Worm (Caenorhabditis elegans): ENCODE data around the gene CD4.8.

The CD4.8 gene

DNA sequence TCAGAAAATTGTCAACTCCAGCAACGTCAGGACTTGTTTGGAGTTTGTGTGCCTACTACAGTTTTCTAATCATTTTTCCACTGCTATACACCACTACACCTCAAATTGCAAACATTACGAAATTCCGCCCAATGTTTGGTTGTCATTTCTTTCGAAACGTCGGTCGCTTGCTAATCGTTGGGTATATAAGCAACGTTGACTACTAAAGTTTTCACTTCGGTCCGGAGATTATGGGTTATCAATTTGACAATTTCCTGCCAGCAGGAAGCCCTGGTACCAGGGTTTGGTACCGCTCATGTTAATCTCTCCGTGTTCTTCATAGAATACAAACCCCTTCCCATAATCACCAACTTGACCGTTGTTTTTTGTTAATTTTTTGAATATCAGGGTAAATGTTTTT lies 25.2 kb downstream of the CD4.8 start (continued):
- TF ChIP-seq grh-1 (GFP tag; IDR thresholded peaks at IDR 0.05), result no peak
- no peak for TF ChIP-seq sox-4 (tag; optimal IDR thresholded peaks at IDR 0.05)
- peak in 1 of 2 experiments; percentile 30 for TF ChIP-seq mdl-1 (tag; optimal IDR thresholded peaks at IDR 0.05)
- TF ChIP-seq alr-1 (tag; optimal IDR thresholded peaks at IDR 0.05; ENCODE audit: borderline replicate concordance), result no peak
- TF ChIP-seq nhr-20 (tag; optimal IDR thresholded peaks at IDR 0.05), result peak; percentile 53
- TF ChIP-seq nhr-47 (tag; optimal IDR thresholded peaks at IDR 0.05), result peak; percentile 50
- TF ChIP-seq nhr-11 (tag; optimal IDR thresholded peaks at IDR 0.05), result no peak
- TF ChIP-seq tlp-1 (tag; optimal IDR thresholded peaks at IDR 0.05), result no peak
- TF ChIP-seq pqm-1 (tag; optimal IDR thresholded peaks at IDR 0.05), result peak; percentile 63
- TF ChIP-seq mef-2 (tag; optimal IDR thresholded peaks at IDR 0.05), result no peak
- peak; percentile 55 for TF ChIP-seq nhr-90 (tag; optimal IDR thresholded peaks at IDR 0.05; ENCODE audit: poor library complexity)
- peak in 1 of 3 experiments; percentile 39 for TF ChIP-seq ceh-82 (tag; optimal IDR thresholded peaks at IDR 0.05)
- no peak for TF ChIP-seq lin-15B (tag; optimal IDR thresholded peaks at IDR 0.05)
- TF ChIP-seq mep-1 (tag; optimal IDR thresholded peaks at IDR 0.05), result no peak
- no peak for TF ChIP-seq F16B12.6 (tag; optimal IDR thresholded peaks at IDR 0.05)
- no peak for TF ChIP-seq lin-39 (tag; optimal IDR thresholded peaks at IDR 0.05)
- TF ChIP-seq ztf-4 (tag; optimal IDR thresholded peaks at IDR 0.05), result no peak
- TF ChIP-seq lin-35 (GFP tag; optimal IDR thresholded peaks at IDR 0.05), result peak in 1 of 2 experiments; percentile 67
- no peak for TF ChIP-seq blmp-1 (tag; optimal IDR thresholded peaks at IDR 0.05)
- no peak for TF ChIP-seq elt-3 (tag; optimal IDR thresholded peaks at IDR 0.05)
- no peak for TF ChIP-seq unc-86 (tag; optimal IDR thresholded peaks at IDR 0.05)
- TF ChIP-seq aha-1 (tag; optimal IDR thresholded peaks at IDR 0.05), result no peak
- TF ChIP-seq isw-1 (GFP tag; IDR thresholded peaks at IDR 0.05), result no peak
- TF ChIP-seq mab-9 (GFP tag; IDR thresholded peaks at IDR 0.05), result no peak
- TF ChIP-seq nhr-28 (tag; optimal IDR thresholded peaks at IDR 0.05), result no peak
- TF ChIP-seq Y116A8C.19 (tag; optimal IDR thresholded peaks at IDR 0.05; ENCODE audit: borderline replicate concordance), result no peak
- TF ChIP-seq dsc-1 (tag; optimal IDR thresholded peaks at IDR 0.05), result no peak
- TF ChIP-seq fos-1 (tag; optimal IDR thresholded peaks at IDR 0.05), result no peak
- TF ChIP-seq nhr-19 (GFP tag; conservative IDR thresholded peaks at IDR 0.05), result no peak
- no peak for TF ChIP-seq unc-130 (tag; optimal IDR thresholded peaks at IDR 0.05)
- TF ChIP-seq rnt-1 (tag; optimal IDR thresholded peaks at IDR 0.05), result peak; percentile 14
- TF ChIP-seq pag-3 (tag; optimal IDR thresholded peaks at IDR 0.05; ENCODE audit: borderline replicate concordance, insufficient read depth), result no peak
- TF ChIP-seq dpl-1 (GFP tag; optimal IDR thresholded peaks at IDR 0.05), result peak in 1 of 3 experiments; percentile 35
- TF ChIP-seq pax-3 (tag; optimal IDR thresholded peaks at IDR 0.05), result no peak
- no peak for TF ChIP-seq lir-3 (tag; optimal IDR thresholded peaks at IDR 0.05; ENCODE audit: poor library complexity)
- no peak for TF ChIP-seq vab-15 (tag; optimal IDR thresholded peaks at IDR 0.05)
- no peak for TF ChIP-seq hlh-4 (tag; optimal IDR thresholded peaks at IDR 0.05)
- TF ChIP-seq ceh-88 (GFP tag; IDR thresholded peaks at IDR 0.05), result no peak
- no peak for TF ChIP-seq hlh-17 (GFP tag; optimal IDR thresholded peaks at IDR 0.05; ENCODE audit: borderline replicate concordance)
- no peak for TF ChIP-seq ceh-63 (GFP tag; optimal IDR thresholded peaks at IDR 0.05)
- TF ChIP-seq ama-1 (optimal IDR thresholded peaks at IDR 0.05), result no peak
- TF ChIP-seq C34B4.2 (tag; optimal IDR thresholded peaks at IDR 0.05), result no peak
- peak; percentile 20 for TF ChIP-seq tbx-2 (tag; optimal IDR thresholded peaks at IDR 0.05)
- TF ChIP-seq unc-98 (GFP tag; IDR thresholded peaks at IDR 0.05), result no peak
- TF ChIP-seq fkh-10 (GFP tag; optimal IDR thresholded peaks at IDR 0.05), result no peak
- no peak for TF ChIP-seq aly-2 (tag; optimal IDR thresholded peaks at IDR 0.05)
- no peak for TF ChIP-seq nhr-237 (tag; optimal IDR thresholded peaks at IDR 0.05)
- no peak for TF ChIP-seq fkh-8 (tag; optimal IDR thresholded peaks at IDR 0.05)
- peak; percentile 97 for TF ChIP-seq snpc-4 (tag; optimal IDR thresholded peaks at IDR 0.05)
- no peak for TF ChIP-seq C04F5.9 (tag; optimal IDR thresholded peaks at IDR 0.05)

Data from whole organism, L1 larva.